Worm (Caenorhabditis elegans) whole organism, late embryonic: Measurements from ENCODE around the gene srw-54.

Source experiments
- C08G9.2 ChIP-seq: sonication (generic microtip); optimal IDR thresholded peaks from 2 replicates; lab custom pipeline; 2016; ENCODE audit warnings: mild to moderate bottlenecking, missing genetic modification characterization, moderate library complexity, missing compliant biosample characterization
- C38D4.7 ChIP-seq: fragments of 200-800 bp; sonication (Bioruptor generic); optimal IDR thresholded peaks from 2 replicates; lab custom pipeline; 2018; ENCODE audit warnings: mild to moderate bottlenecking, missing genetic modification characterization, moderate library complexity, missing compliant biosample characterization
- K09A11.1 ChIP-seq: sonication (generic microtip); optimal IDR thresholded peaks from 2 replicates; lab custom pipeline; 2017; ENCODE audit warnings: antibody characterized with exemption, mild to moderate bottlenecking, missing genetic modification characterization, missing compliant biosample characterization; ENCODE audit not compliant: insufficient read depth
- ahr-1 ChIP-seq: sonication (generic microtip); optimal IDR thresholded peaks from 2 replicates; lab custom pipeline; 2016; ENCODE audit warnings: missing genetic modification characterization, missing compliant biosample characterization
- ceh-14 ChIP-seq: sonication (generic microtip); optimal IDR thresholded peaks from 2 replicates; lab custom pipeline; 2016; ENCODE audit warnings: missing genotype, missing genetic modification characterization, missing compliant biosample characterization
- ceh-18 ChIP-seq: sonication (generic microtip); optimal IDR thresholded peaks from 2 replicates; lab custom pipeline; 2016; ENCODE audit warnings: missing genetic modification characterization, missing compliant biosample characterization
- ceh-24 ChIP-seq: sonication (generic microtip); optimal IDR thresholded peaks from 2 replicates; lab custom pipeline; 2016; ENCODE audit warnings: mild to moderate bottlenecking, missing genetic modification characterization, missing compliant biosample characterization
- ceh-30 ChIP-seq: fragments of 150-350 bp; optimal IDR thresholded peaks from 2 replicates; lab custom pipeline; 2014; ENCODE audit warnings: missing biosample characterization, missing genetic modification characterization
- ceh-31 ChIP-seq: sonication (generic microtip); optimal IDR thresholded peaks from 2 replicates; lab custom pipeline; 2016; ENCODE audit warnings: missing genetic modification characterization, missing compliant biosample characterization
- ceh-34 ChIP-seq: sonication (generic microtip); optimal IDR thresholded peaks from 2 replicates; lab custom pipeline; 2016; ENCODE audit warnings: mild to moderate bottlenecking, missing genetic modification characterization, missing compliant biosample characterization
- ceh-6 ChIP-seq: fragments of 200-800 bp; sonication (Bioruptor generic); optimal IDR thresholded peaks from 2 replicates; lab custom pipeline; 2018; ENCODE audit warnings: mild to moderate bottlenecking, missing genetic modification characterization, missing compliant biosample characterization
- che-1 ChIP-seq: sonication (generic microtip); optimal IDR thresholded peaks from 2 replicates; lab custom pipeline; 2016; ENCODE audit warnings: mild to moderate bottlenecking, missing genetic modification characterization, missing compliant biosample characterization
- dmd-4 ChIP-seq: sonication (generic microtip); optimal IDR thresholded peaks from 2 replicates; lab custom pipeline; 2016; ENCODE audit warnings: borderline replicate concordance, missing genetic modification characterization, missing compliant biosample characterization
- elt-4 ChIP-seq: sonication (generic microtip); optimal IDR thresholded peaks from 2 replicates; lab custom pipeline; 2016; ENCODE audit warnings: missing genetic modification characterization, missing compliant biosample characterization
- ets-4 ChIP-seq: sonication (generic microtip); optimal IDR thresholded peaks from 2 replicates; lab custom pipeline; 2016; ENCODE audit warnings: missing genetic modification characterization, missing compliant biosample characterization
- eyg-1 ChIP-seq: sonication (generic microtip); optimal IDR thresholded peaks from 2 replicates; lab custom pipeline; 2016; ENCODE audit warnings: missing genotype, missing genetic modification characterization, missing compliant biosample characterization
- fax-1 ChIP-seq: sonication (generic microtip); optimal IDR thresholded peaks from 2 replicates; lab custom pipeline; 2016; ENCODE audit warnings: missing genotype, missing genetic modification characterization, missing compliant biosample characterization
- fkh-10 ChIP-seq: fragments of 150-350 bp; optimal IDR thresholded peaks from 2 replicates; lab custom pipeline; 2014; ENCODE audit warnings: missing biosample characterization, missing genetic modification reagents, missing genetic modification characterization
- fkh-6 ChIP-seq: sonication (generic microtip); optimal IDR thresholded peaks from 2 replicates; lab custom pipeline; 2016; ENCODE audit warnings: missing genetic modification characterization, missing compliant biosample characterization
- gmeb-2 ChIP-seq: sonication (generic microtip); optimal IDR thresholded peaks from 2 replicates; lab custom pipeline; 2016; ENCODE audit warnings: missing genetic modification characterization, inconsistent platforms, missing compliant biosample characterization
- hlh-13 ChIP-seq: fragments of 200-800 bp; sonication (Bioruptor generic); optimal IDR thresholded peaks from 2 replicates; lab custom pipeline; 2018; ENCODE audit warnings: mild to moderate bottlenecking, missing genetic modification characterization, missing compliant biosample characterization
- hlh-30 ChIP-seq: sonication (generic microtip); optimal IDR thresholded peaks from 2 replicates; lab custom pipeline; 2017; ENCODE audit warnings: antibody characterized with exemption, missing genetic modification characterization, missing compliant biosample characterization; ENCODE audit not compliant: insufficient read depth
- hlh-6 ChIP-seq: sonication (generic microtip); optimal IDR thresholded peaks from 2 replicates; lab custom pipeline; 2016; ENCODE audit warnings: missing genotype, missing genetic modification characterization, missing compliant biosample characterization
- hlh-8 ChIP-seq: sonication (generic microtip); optimal IDR thresholded peaks from 2 replicates; lab custom pipeline; 2016; ENCODE audit warnings: missing genotype, missing genetic modification characterization, missing compliant biosample characterization
- lim-6 ChIP-seq: sonication (generic microtip); optimal IDR thresholded peaks from 2 replicates; lab custom pipeline; 2016; ENCODE audit warnings: missing genetic modification characterization, missing compliant biosample characterization
- odd-2 ChIP-seq: sonication (generic microtip); optimal IDR thresholded peaks from 2 replicates; lab custom pipeline; 2017; ENCODE audit warnings: antibody characterized with exemption, mild to moderate bottlenecking, missing genetic modification characterization, missing compliant biosample characterization
- pax-1 ChIP-seq: fragments of 150-350 bp; optimal IDR thresholded peaks from 2 replicates; lab custom pipeline; 2014; ENCODE audit warnings: missing biosample characterization, missing genetic modification characterization
- pha-4 ChIP-seq: fragments of 150-350 bp; optimal IDR thresholded peaks from 2 replicates; lab custom pipeline; 2018; ENCODE audit warnings: missing biosample characterization, missing genetic modification reagents, missing genetic modification characterization
- pqm-1 ChIP-seq: sonication (generic microtip); optimal IDR thresholded peaks from 2 replicates; lab custom pipeline; 2016; ENCODE audit warnings: missing genetic modification characterization, missing compliant biosample characterization
- sox-4 ChIP-seq: sonication (generic microtip); optimal IDR thresholded peaks from 2 replicates; lab custom pipeline; 2017; ENCODE audit warnings: mild to moderate bottlenecking, missing genetic modification characterization, inconsistent platforms, missing compliant biosample characterization
- unc-3 ChIP-seq, 2 experiments: fragments of 200-800 bp in 1 of 2; sonication (Bioruptor generic) in 1 of 2; sonication (generic microtip) in 1 of 2; conservative IDR thresholded peaks in 1 of 2; optimal IDR thresholded peaks in 1 of 2; 2 replicates each; pipeline versions ENCODE4 v1.3.6 to Lab custom; 2016 to 2022; ENCODE audit warnings: missing compliant biosample characterization in 2 of 2, missing genetic modification characterization in 2 of 2, missing genetic modification reagents in 1 of 2
- unc-86 ChIP-seq: sonication (generic microtip); optimal IDR thresholded peaks from 2 replicates; lab custom pipeline; 2016; ENCODE audit warnings: missing genetic modification characterization, missing compliant biosample characterization
- zip-5 ChIP-seq: sonication (generic microtip); optimal IDR thresholded peaks from 2 replicates; lab custom pipeline; 2016; ENCODE audit warnings: missing genetic modification characterization, missing compliant biosample characterization
- ztf-16 ChIP-seq: sonication (generic microtip); optimal IDR thresholded peaks from 2 replicates; lab custom pipeline; 2017; ENCODE audit warnings: missing genetic modification characterization, missing compliant biosample characterization

The srw-54 gene

DNA sequence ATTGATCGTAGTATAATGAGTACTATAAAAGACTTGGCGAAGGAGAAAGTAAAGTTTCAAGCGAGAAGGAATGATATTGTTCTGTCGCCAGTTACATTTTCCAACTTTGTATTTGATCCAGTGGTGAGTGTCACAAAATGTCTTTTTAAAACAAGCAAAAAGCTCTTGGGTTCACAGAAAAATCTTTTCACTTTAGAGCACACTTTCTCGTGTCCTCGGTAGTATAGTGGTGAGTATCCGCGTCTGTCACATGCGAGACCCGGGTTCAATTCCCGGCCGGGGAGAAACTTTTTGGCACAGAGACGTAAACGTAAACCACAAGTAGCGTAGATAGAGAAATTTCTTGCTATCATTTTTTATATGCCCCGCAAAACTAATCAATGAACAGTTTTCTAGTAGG lies 29.2 kb downstream of the srw-54 start:
- TF ChIP-seq pax-1 (tag; lab: Kevin White, UChicago): no peak
- no peak for TF ChIP-seq gmeb-2 (tag; lab: Kevin White, UChicago)

DNA sequence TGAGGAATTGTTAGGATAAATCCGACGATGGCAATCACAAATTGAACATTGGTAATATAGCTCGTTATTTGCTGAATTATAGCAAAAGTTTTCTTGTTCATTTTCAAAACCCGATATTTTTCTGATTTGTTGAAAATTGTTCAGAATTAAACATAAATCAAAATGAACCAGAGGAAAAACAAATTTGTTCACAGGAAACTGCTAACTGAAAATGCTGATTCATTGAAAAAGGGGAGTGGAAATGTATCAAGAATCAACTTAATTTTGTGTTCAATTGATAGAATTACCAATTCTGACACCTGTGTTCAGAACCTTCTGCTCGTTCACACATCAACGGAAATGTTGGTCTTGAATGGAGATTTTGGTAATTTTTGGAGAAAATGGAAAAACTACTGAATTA lies 32.4 kb downstream of the srw-54 start, which contains the start of gene srw-77:
srw-77 (minus strand) TSS at position 101 of the 400 bp plus-strand sequence.
- TF ChIP-seq C08G9.2 (tag; lab: Kevin White, UChicago) (no peak), zip-5 (no peak), eyg-1 (no peak), ceh-34 (tag; lab: Kevin White, UChicago) (no peak), pqm-1 (tag; lab: Kevin White, UChicago) (no peak), ceh-24 (tag; lab: Kevin White, UChicago) (no peak), fax-1 (tag; lab: Kevin White, UChicago) (no peak), fkh-10 (GFP tag; lab: Kevin White, UChicago) (no peak), ceh-6 (GFP tag; lab: Kevin White, UChicago) (no peak), elt-4 (tag; lab: Kevin White, UChicago) (no peak), che-1 (tag; lab: Kevin White, UChicago) (no peak), ceh-14 (no peak), hlh-13 (GFP tag; lab: Kevin White, UChicago) (no peak), C38D4.7 (no peak), ahr-1 (tag; lab: Kevin White, UChicago) (no peak)

ce11 chrV:16645201-16645940 lies 34.2 kb downstream of the srw-54 start, which contains the start of gene W06G6.17:
TSS of gene W06G6.17 (minus strand) at chrV:16645251.
- TF ChIP-seq lim-6 (tag; lab: Kevin White, UChicago) (no peak), K09A11.1 (tag; lab: Kevin White, UChicago) (no peak), C38D4.7 (no peak), ceh-18 (tag; lab: Kevin White, UChicago) (no peak), eyg-1 (no peak), fkh-6 (tag; lab: Kevin White, UChicago) (no peak), hlh-8 (tag; lab: Kevin White, UChicago) (no peak), ztf-16 (tag; lab: Kevin White, UChicago) (no peak), unc-3 (GFP tag; conservative IDR thresholded peaks at IDR 0.05; lab: Robert Waterston, UW) (no peak), unc-3 (tag; optimal IDR thresholded peaks at IDR 0.05; lab: Kevin White, UChicago) (no peak), hlh-6 (no peak), pha-4 (tag; lab: Kevin White, UChicago) (no peak)

ce11 chrV:16646372-16646771 lies 35.2 kb downstream of the srw-54 start, which contains the start of gene W06G6.9:
TSS of gene W06G6.9 (minus strand) at chrV:16646472.
- TF ChIP-seq unc-86 (tag; lab: Kevin White, UChicago) (no peak), ceh-31 (tag; lab: Kevin White, UChicago) (no peak), ahr-1 (tag; lab: Kevin White, UChicago) (no peak), che-1 (tag; lab: Kevin White, UChicago) (no peak), dmd-4 (tag; lab: Kevin White, UChicago) (no peak), ceh-30 (tag; lab: Kevin White, UChicago) (no peak), sox-4 (tag; lab: Kevin White, UChicago) (no peak), odd-2 (no peak), ceh-24 (tag; lab: Kevin White, UChicago) (no peak), hlh-30 (no peak)

DNA sequence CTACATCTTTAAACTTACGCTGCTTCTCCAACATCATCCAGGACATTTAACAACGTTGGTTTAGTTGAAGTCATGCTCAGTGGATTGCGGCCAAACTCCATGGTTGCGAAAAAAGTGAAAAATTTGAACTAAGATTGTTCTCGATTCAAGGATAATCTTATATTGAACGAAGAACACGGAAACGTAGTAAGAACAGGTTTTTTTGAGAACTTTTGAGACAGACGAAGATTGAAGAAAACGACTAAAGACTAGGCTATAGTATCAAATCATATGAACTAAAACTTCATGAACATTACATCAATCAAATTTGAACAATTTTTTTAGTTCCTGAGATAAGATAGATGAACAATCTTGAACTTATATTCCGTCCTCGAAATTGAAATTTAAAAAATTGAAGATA lies 36.0 kb downstream of the srw-54 start, which contains the start of gene W06G6.10:
W06G6.10 (minus strand) TSS at position 101 of the 400 bp plus-strand sequence.
- TF ChIP-seq ets-4 (tag; lab: Kevin White, UChicago) (no peak), unc-86 (tag; lab: Kevin White, UChicago) (no peak), odd-2 (no peak)
